Worm (Caenorhabditis elegans): ENCODE measurements around the gene stdh-1.

Gene stdh-1

DNA sequence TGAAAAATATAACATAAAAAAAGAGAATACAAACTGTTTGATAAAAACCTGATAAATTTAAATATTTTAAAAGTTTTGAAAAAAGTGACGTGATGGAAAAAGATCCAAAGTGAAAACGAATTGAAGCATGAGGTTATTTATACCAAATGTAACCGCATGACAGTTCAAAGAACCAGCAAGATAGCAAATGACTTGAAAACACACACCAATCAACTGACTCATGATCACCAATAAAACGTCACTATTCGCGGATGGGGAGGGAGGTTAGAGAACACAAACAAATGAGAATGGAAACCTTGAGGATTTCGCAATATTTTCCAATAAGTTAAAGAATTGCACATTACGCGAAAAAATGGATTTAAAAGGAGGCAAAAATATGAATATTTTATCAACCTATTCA, 3.1 kb downstream of the stdh-1 start, which contains the start of gene C06B3.7 (continued):
- TF ChIP-seq lin-39 (tag; optimal IDR thresholded peaks at IDR 0.05) = peak; percentile 34
- peak; percentile 36 to 54 for TF ChIP-seq efl-1 (optimal IDR thresholded peaks at IDR 0.05)
- peak; percentile 26 to 87 for TF ChIP-seq efl-1 (GFP tag; optimal IDR thresholded peaks at IDR 0.05 in 1 of 2)
- peak; percentile 90 for TF ChIP-seq snu-23 (GFP tag; optimal IDR thresholded peaks at IDR 0.05)
- TF ChIP-seq jun-1 (tag; optimal IDR thresholded peaks at IDR 0.05) = peak; percentile 73
- no peak for TF ChIP-seq lin-15B (tag; optimal IDR thresholded peaks at IDR 0.05)
- no peak for TF ChIP-seq sup-37 (GFP tag; optimal IDR thresholded peaks at IDR 0.05)
- no peak for TF ChIP-seq F16B12.6 (tag; optimal IDR thresholded peaks at IDR 0.05)
- TF ChIP-seq nhr-237 (tag; optimal IDR thresholded peaks at IDR 0.05) = peak; percentile 53
- peak; percentile 66 for TF ChIP-seq swsn-7 (tag; optimal IDR thresholded peaks at IDR 0.05)
- peak; percentile 88 for TF ChIP-seq mep-1 (tag; optimal IDR thresholded peaks at IDR 0.05)
- peak; percentile 64 for TF ChIP-seq mef-2 (tag; optimal IDR thresholded peaks at IDR 0.05)
- TF ChIP-seq ets-5 (GFP tag; IDR thresholded peaks at IDR 0.05) = no peak
- peak; percentile 59 for TF ChIP-seq lir-3 (tag; optimal IDR thresholded peaks at IDR 0.05; ENCODE audit: poor library complexity)
- peak; percentile 55 for TF ChIP-seq C04F5.9 (tag; optimal IDR thresholded peaks at IDR 0.05)
- peak; percentile 44 for TF ChIP-seq snpc-4 (tag; optimal IDR thresholded peaks at IDR 0.05)
- TF ChIP-seq elt-3 (tag; optimal IDR thresholded peaks at IDR 0.05) = peak in 4 of 6 experiments; percentile 16 to 97 (median 50)
- peak; percentile 33; the same call in 1 of the 2 replicates for TF ChIP-seq ceh-88 (GFP tag; IDR thresholded peaks at IDR 0.05)
- TF ChIP-seq grh-1 (GFP tag; IDR thresholded peaks at IDR 0.05) = no peak
- TF ChIP-seq Y116A8C.19 (tag; optimal IDR thresholded peaks at IDR 0.05; ENCODE audit: borderline replicate concordance) = no peak
- TF ChIP-seq ceh-82 (tag; optimal IDR thresholded peaks at IDR 0.05) = peak in 2 of 3 experiments; percentile 40 to 52
- TF ChIP-seq nhr-47 (tag; optimal IDR thresholded peaks at IDR 0.05) = peak; percentile 83
- no peak for TF ChIP-seq unc-30 (tag; optimal IDR thresholded peaks at IDR 0.05)
- peak; percentile 90 for TF ChIP-seq C16A3.4 (tag; optimal IDR thresholded peaks at IDR 0.05)
- peak; percentile 85 for TF ChIP-seq rnt-1 (tag; optimal IDR thresholded peaks at IDR 0.05)
- no peak for TF ChIP-seq pag-3 (tag; optimal IDR thresholded peaks at IDR 0.05; ENCODE audit: borderline replicate concordance, insufficient read depth)
- peak; percentile 26 for TF ChIP-seq ceh-90 (tag; optimal IDR thresholded peaks at IDR 0.05)
- no peak for TF ChIP-seq hlh-4 (tag; optimal IDR thresholded peaks at IDR 0.05)
- peak; percentile 82 for TF ChIP-seq pax-3 (tag; optimal IDR thresholded peaks at IDR 0.05)
- no peak for TF ChIP-seq unc-62 (GFP tag; optimal IDR thresholded peaks at IDR 0.05)
- TF ChIP-seq unc-98 (GFP tag; IDR thresholded peaks at IDR 0.05) = no peak
- peak; percentile 61 for TF ChIP-seq sox-4 (tag; optimal IDR thresholded peaks at IDR 0.05)
- TF ChIP-seq mdl-1 (tag; optimal IDR thresholded peaks at IDR 0.05) = peak in 1 of 2 experiments; percentile 94
- TF ChIP-seq unc-130 (tag; optimal IDR thresholded peaks at IDR 0.05) = peak; percentile 96
- peak; percentile 85 for TF ChIP-seq elt-2 (tag; optimal IDR thresholded peaks at IDR 0.05)
- peak; percentile 94 for TF ChIP-seq nhr-20 (tag; optimal IDR thresholded peaks at IDR 0.05)

DNA sequence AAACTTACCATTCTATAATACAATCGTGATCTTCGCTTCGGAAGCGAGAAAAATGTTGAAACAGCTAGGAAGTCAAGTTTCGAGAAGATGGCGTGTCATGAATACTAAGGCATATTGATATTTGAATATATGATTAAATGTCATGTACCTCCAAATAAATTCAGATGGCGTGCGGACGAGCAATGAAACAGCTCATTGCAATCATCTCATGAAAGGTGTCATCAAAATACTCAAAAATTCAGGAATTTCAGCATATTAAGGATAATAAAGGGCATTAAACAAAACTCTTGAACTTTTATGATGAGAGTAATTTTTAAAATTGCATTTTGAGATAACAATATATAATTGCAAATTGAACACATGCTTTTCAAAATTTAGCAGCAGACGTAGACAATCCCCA, 9.1 kb downstream of the stdh-1 start, which contains the start of gene gcy-32:
TSS of gene gcy-32 (minus strand) at position 101 of the 400 bp plus-strand sequence.
- TF ChIP-seq ceh-63 (GFP tag; optimal IDR thresholded peaks at IDR 0.05) = no peak
- no peak for TF ChIP-seq F16B12.6 (tag; optimal IDR thresholded peaks at IDR 0.05)
- no peak for TF ChIP-seq snpc-4 (tag; optimal IDR thresholded peaks at IDR 0.05)
- no peak for TF ChIP-seq unc-62 (GFP tag; optimal IDR thresholded peaks at IDR 0.05)
- no peak for TF ChIP-seq mef-2 (tag; optimal IDR thresholded peaks at IDR 0.05)
- no peak for TF ChIP-seq fkh-10 (GFP tag; optimal IDR thresholded peaks at IDR 0.05)
- no peak for TF ChIP-seq dsc-1 (tag; optimal IDR thresholded peaks at IDR 0.05)
- no peak for TF ChIP-seq C04F5.9 (tag; optimal IDR thresholded peaks at IDR 0.05)
- no peak for TF ChIP-seq zip-4 (GFP tag; optimal IDR thresholded peaks at IDR 0.05)
- no peak for TF ChIP-seq hlh-4 (tag; optimal IDR thresholded peaks at IDR 0.05)
- no peak for TF ChIP-seq unc-98 (GFP tag; IDR thresholded peaks at IDR 0.05)
- no peak for TF ChIP-seq ceh-90 (tag; optimal IDR thresholded peaks at IDR 0.05)
- TF ChIP-seq vab-15 (tag; optimal IDR thresholded peaks at IDR 0.05) = no peak
- no peak for TF ChIP-seq nhr-85 (tag)
- no peak for TF ChIP-seq nhr-90 (tag; optimal IDR thresholded peaks at IDR 0.05; ENCODE audit: poor library complexity)
- no peak for TF ChIP-seq lin-15B (tag; optimal IDR thresholded peaks at IDR 0.05)
- TF ChIP-seq ets-5 (GFP tag; IDR thresholded peaks at IDR 0.05) = no peak
- no peak for TF ChIP-seq nhr-84 (tag; optimal IDR thresholded peaks at IDR 0.05)
- TF ChIP-seq isw-1 (GFP tag; IDR thresholded peaks at IDR 0.05) = no peak
- TF ChIP-seq nhr-19 (GFP tag; conservative IDR thresholded peaks at IDR 0.05) = no peak

Data from whole organism, L1 larva.